Worm (Caenorhabditis elegans) whole organism, L2 larva: ENCODE measurements around the gene daf-31.

Source experiments
- F13H6.1 ChIP-seq: sonication (generic microtip); optimal IDR thresholded peaks from 2 replicates; lab custom pipeline; 2016; ENCODE audit warnings: missing genetic modification characterization, missing compliant biosample characterization
- aly-2 ChIP-seq: fragments of 150-350 bp; optimal IDR thresholded peaks from 2 replicates; lab custom pipeline; 2014; ENCODE audit warnings: missing biosample characterization, missing genetic modification characterization
- lin-13 ChIP-seq: fragments of 150-350 bp; optimal IDR thresholded peaks from 2 replicates; lab custom pipeline; 2014; ENCODE audit warnings: missing biosample characterization, missing genetic modification reagents, missing genetic modification characterization
- nhr-10 ChIP-seq: sonication (generic microtip); optimal IDR thresholded peaks from 2 replicates; lab custom pipeline; 2017; ENCODE audit warnings: missing biosample characterization, missing genetic modification characterization
- nhr-237 ChIP-seq: fragments of 150-350 bp; optimal IDR thresholded peaks from 2 replicates; lab custom pipeline; 2014; ENCODE audit warnings: missing biosample characterization, missing genetic modification characterization
- nhr-77 ChIP-seq: fragments of 150-350 bp; optimal IDR thresholded peaks from 2 replicates; lab custom pipeline; 2014; ENCODE audit warnings: missing biosample characterization, missing genetic modification characterization

- TF ChIP-seq nhr-237 (tag; lab: Kevin White, UChicago): no peak
- no peak for TF ChIP-seq nhr-77
- no peak for TF ChIP-seq lin-13 (GFP tag; lab: Kevin White, UChicago)
- TF ChIP-seq nhr-10: no peak
- no peak for TF ChIP-seq aly-2
- TF ChIP-seq F13H6.1: no peak
Observed at ce11 chrIV:8255221-8255620, 34.9 kb upstream of the daf-31 start.
